Worm (Caenorhabditis elegans): Measurements from ENCODE around the gene nhr-130.

Gene nhr-130

DNA sequence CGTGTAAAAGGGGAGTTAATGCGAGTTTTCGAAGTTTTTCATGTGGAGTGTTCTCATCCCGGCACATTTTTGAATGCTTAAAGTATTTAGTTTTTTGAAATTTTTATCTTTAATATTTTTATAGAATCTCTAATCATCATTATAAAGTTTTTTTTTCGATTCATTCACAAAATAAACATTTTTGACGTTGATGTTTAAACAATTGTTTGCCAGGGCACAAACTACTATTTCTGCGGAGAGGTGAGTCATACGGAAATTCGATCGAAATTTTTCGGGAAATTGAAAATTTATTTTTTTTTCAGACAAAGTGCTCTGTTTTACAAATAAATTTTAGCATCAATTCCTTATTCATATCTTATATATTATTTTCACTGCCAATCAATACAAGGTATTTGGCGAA, 29.6 kb downstream of the nhr-130 start, which contains the start of gene nhr-98:
Gene nhr-98, plus strand, starts transcription at position 301 of the 400 bp plus-strand sequence.
- TF ChIP-seq B0035.1 (tag; optimal IDR thresholded peaks at IDR 0.05) (no peak), hmg-20 (GFP tag; IDR thresholded peaks at IDR 0.05) (no peak), dpl-1 (GFP tag; optimal IDR thresholded peaks at IDR 0.05) (no peak), madf-10 (tag; optimal IDR thresholded peaks at IDR 0.05) (no peak), sptf-2 (GFP tag; optimal IDR thresholded peaks at IDR 0.05) (no peak), let-526 (GFP tag; IDR thresholded peaks at IDR 0.05) (no peak), egrh-3 (GFP tag; IDR thresholded peaks at IDR 0.05) (no peak)

ce11 chrV:450757-451501, 32.2 kb downstream of the nhr-130 start, which contains the start of gene nhr-123:
nhr-123 (plus strand) TSS chrV:451451.
- TF ChIP-seq lin-40 (tag; optimal IDR thresholded peaks at IDR 0.05) (no peak), hmg-1.2 (GFP tag; IDR thresholded peaks at IDR 0.05) (peak; percentile 15; the same call in 1 of the 2 replicates)

ce11 chrV:449685-450084, 33.5 kb downstream of the nhr-130 start, which contains the start of gene M02H5.8:
M02H5.8 (plus strand) TSS chrV:449981.
- TF ChIP-seq Y53F4B.3 (GFP tag; IDR thresholded peaks at IDR 0.05): no peak
- no peak for TF ChIP-seq B0019.2 (GFP tag; conservative IDR thresholded peaks at IDR 0.05)
- peak; percentile 72 for TF ChIP-seq nhr-80 (tag; optimal IDR thresholded peaks at IDR 0.05)
- no peak for TF ChIP-seq let-526 (GFP tag; IDR thresholded peaks at IDR 0.05)
- no peak for TF ChIP-seq somi-1 (GFP tag; optimal IDR thresholded peaks at IDR 0.05)
- no peak for TF ChIP-seq snpc-4 (GFP tag; optimal IDR thresholded peaks at IDR 0.05)
- no peak for TF ChIP-seq snpc-4 (tag; optimal IDR thresholded peaks at IDR 0.05)

DNA sequence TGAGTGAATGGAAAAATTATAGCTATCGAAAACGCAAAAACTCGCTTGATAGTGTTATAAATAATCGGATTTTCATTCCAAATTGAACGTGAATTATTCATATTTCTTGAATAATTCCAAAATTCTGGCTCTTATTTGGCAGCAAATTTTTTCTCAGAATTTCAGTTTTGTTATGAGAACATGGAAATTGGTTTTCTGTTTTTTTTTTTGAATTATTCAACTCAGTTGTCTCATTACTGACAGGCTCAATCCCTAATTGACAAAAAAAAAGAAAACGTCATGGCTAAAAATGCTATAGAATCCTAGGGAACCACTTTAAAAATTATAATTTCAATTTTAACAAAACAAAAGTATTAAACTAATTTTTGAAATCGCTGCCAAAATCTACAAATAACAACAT, 34.0 kb downstream of the nhr-130 start, which contains the start of gene srh-35:
Gene srh-35, minus strand, starts transcription at position 101 of the 400 bp plus-strand sequence.
- TF ChIP-seq F49E8.2 (tag; optimal IDR thresholded peaks at IDR 0.05; ENCODE audit: insufficient read depth) (no peak), mxl-1 (tag; optimal IDR thresholded peaks at IDR 0.05) (no peak), F57C9.4 (tag; optimal IDR thresholded peaks at IDR 0.05) (no peak), hlh-26 (GFP tag; conservative IDR thresholded peaks at IDR 0.05) (no peak), lin-40 (tag; optimal IDR thresholded peaks at IDR 0.05) (no peak), rcor-1 (GFP tag; IDR thresholded peaks at IDR 0.05) (no peak), F33H1.4 (GFP tag; IDR thresholded peaks at IDR 0.05) (no peak), ztf-6 (GFP tag; IDR thresholded peaks at IDR 0.05) (no peak), snpc-4 (GFP tag; optimal IDR thresholded peaks at IDR 0.05) (no peak), snpc-4 (tag; optimal IDR thresholded peaks at IDR 0.05) (no peak), C06A6.2 (GFP tag; conservative IDR thresholded peaks at IDR 0.05) (no peak), mes-4 (tag; optimal IDR thresholded peaks at IDR 0.05) (no peak), aptf-2 (GFP tag; conservative IDR thresholded peaks at IDR 0.05) (no peak)

DNA sequence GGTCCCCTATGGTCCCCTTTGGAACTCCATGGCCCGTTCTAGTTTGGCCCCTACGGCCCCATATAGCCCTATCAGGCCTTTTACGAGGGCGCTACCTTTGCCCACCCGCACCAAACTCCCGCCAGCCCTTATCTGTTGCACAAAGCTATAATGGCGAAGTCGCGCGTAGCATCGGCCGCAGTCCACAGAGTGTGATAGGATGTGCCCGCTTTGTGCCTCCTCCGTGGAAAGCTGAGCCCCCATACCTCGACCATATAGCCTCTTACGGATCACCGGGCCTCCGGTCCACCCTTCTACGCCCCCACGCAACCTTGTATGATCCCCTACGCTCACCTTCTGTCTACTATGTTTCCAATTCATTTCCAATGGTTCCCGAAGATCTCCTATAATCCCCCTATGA, 36.2 kb downstream of the nhr-130 start:
- 0 out of 2 replicates have a peak, but pooled peaks have one; percentile 39 for TF ChIP-seq lin-26 (GFP tag; IDR thresholded peaks at IDR 0.05)
- no peak for TF ChIP-seq ztf-28 (GFP tag; IDR thresholded peaks at IDR 0.05)
- TF ChIP-seq zfh-2 (GFP tag; conservative IDR thresholded peaks at IDR 0.05): peak; percentile 72
- no peak for TF ChIP-seq nfyb-1 (GFP tag; IDR thresholded peaks at IDR 0.05)

- TF ChIP-seq ama-1 (optimal IDR thresholded peaks at IDR 0.05): no peak
- no peak for TF ChIP-seq ama-1 (GFP tag; optimal IDR thresholded peaks at IDR 0.05)
- no peak for TF ChIP-seq Y95B8A.8 (GFP tag; IDR thresholded peaks at IDR 0.05)
- no peak for TF ChIP-seq aptf-3 (GFP tag; IDR thresholded peaks at IDR 0.05)
- no peak for TF ChIP-seq let-526 (GFP tag; IDR thresholded peaks at IDR 0.05)
- TF ChIP-seq ztf-3 (GFP tag; optimal IDR thresholded peaks at IDR 0.05): no peak
- TF ChIP-seq ceh-79 (tag; optimal IDR thresholded peaks at IDR 0.05): no peak
- no peak for TF ChIP-seq lin-40 (tag; optimal IDR thresholded peaks at IDR 0.05)
- TF ChIP-seq Y53F4B.3 (GFP tag; IDR thresholded peaks at IDR 0.05): no peak
- no peak for TF ChIP-seq ccch-3 (GFP tag; optimal IDR thresholded peaks at IDR 0.05)
- no peak for TF ChIP-seq nfya-1 (tag; optimal IDR thresholded peaks at IDR 0.05; ENCODE audit: borderline replicate concordance, insufficient read depth)
- TF ChIP-seq unc-130 (GFP tag; optimal IDR thresholded peaks at IDR 0.05): no peak
- TF ChIP-seq ekl-4 (GFP tag; IDR thresholded peaks at IDR 0.05): no peak
- TF ChIP-seq dpff-1 (tag; optimal IDR thresholded peaks at IDR 0.05): no peak
- no peak for TF ChIP-seq nfya-2 (GFP tag; IDR thresholded peaks at IDR 0.05)
Observed at ce11 chrV:446574-446973, 36.6 kb downstream of the nhr-130 start, which contains the start of gene srh-34. srh-34 (minus strand) TSS chrV:446674.

Data from whole organism, young adult.